2 fruit fly cellular contexts compared by ENCODE assay signal in the genomic region with DNA sequence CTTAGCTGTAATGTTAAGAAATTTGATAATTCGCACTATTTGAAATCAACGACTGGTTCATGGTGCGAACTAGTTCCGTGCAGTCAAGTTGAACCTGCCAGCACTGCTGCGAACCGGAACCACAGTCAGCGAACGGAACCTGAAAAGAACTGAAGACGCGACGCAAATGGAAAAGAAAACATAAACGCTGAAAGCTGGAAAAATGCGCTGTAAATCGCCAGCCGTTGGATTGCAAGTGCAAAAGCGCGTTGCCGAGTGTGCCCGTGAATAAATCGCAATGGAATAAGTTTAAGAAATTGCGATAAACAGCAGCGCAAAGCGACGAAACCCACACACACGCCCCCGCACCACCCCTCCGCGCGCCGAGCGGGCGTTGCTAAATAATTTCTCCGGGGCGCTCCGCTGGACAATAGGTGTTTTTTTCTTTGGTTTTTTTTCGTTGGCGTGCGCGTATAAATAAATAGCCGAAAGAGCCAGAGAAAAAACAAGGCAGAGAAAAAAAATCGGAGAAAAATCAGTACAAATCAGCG.
TF ChIP-seq lines count a peak whose summit lies in the region.

A gene (plus strand): TSS at position 137 of the 530 bp plus-strand sequence.

TF ChIP-seq in whole organism, adult, 20 proteins besides CTCF, POLR2A, EP300 and RAD21 (continued from another document):
- TF ChIP-seq tj (GFP tag; optimal IDR thresholded peaks at IDR 0.05; lab: Kevin White, UChicago) (peak; percentile 15), CG12768 (GFP tag; optimal IDR thresholded peaks at IDR 0.05; lab: Kevin White, UChicago) (peak; percentile 6)
TF ChIP-seq in whole organism, adult: peak in this region for 5.

TF ChIP-seq in whole organism, embryonic, 481 proteins besides CTCF, POLR2A, EP300 and RAD21 (continued from another document):
- TF ChIP-seq D19A (tag; optimal IDR thresholded peaks at IDR 0.05; lab: Kevin White, UChicago) (peak; percentile 37), wek (GFP tag; optimal IDR thresholded peaks at IDR 0.05; lab: Kevin White, UChicago) (no peak), YL-1 (GFP tag; optimal IDR thresholded peaks at IDR 0.05; lab: Kevin White, UChicago) (peak; percentile 76), CG13287 (GFP tag; IDR thresholded peaks at IDR 0.05; lab: Robert Waterston, UW; ENCODE audit: partially characterized antibody) (peak; percentile 56), hkb (optimal IDR thresholded peaks at IDR 0.05; lab: Kevin White, UChicago) (no peak), hkb (GFP tag; IDR thresholded peaks at IDR 0.05; lab: Robert Waterston, UW) (peak; percentile 50; the same call in 1 of the 2 replicates), CG8359 (GFP tag; optimal IDR thresholded peaks at IDR 0.05; lab: Kevin White, UChicago; ENCODE audit: borderline replicate concordance) (no peak), CG10979 (tag; optimal IDR thresholded peaks at IDR 0.05; lab: Kevin White, UChicago) (no peak), amos (GFP tag; IDR thresholded peaks at IDR 0.05; lab: Robert Waterston, UW; ENCODE audit: partially characterized antibody) (peak; percentile 78; the same call in 1 of the 2 replicates), abd-A (tag; optimal IDR thresholded peaks at IDR 0.05; lab: Kevin White, UChicago) (peak; percentile 38), CG12219 (GFP tag; optimal IDR thresholded peaks at IDR 0.05; lab: Kevin White, UChicago) (no peak), cg (GFP tag; optimal IDR thresholded peaks at IDR 0.05; lab: Kevin White, UChicago) (peak; percentile 79), CHES-1-like (GFP tag; optimal IDR thresholded peaks at IDR 0.05; lab: Kevin White, UChicago) (peak; percentile 11), Blimp-1 (GFP tag; optimal IDR thresholded peaks at IDR 0.05; lab: Kevin White, UChicago) (no peak), CG32772 (GFP tag; IDR thresholded peaks at IDR 0.05; lab: Robert Waterston, UW) (peak; percentile 50; the same call in 1 of the 2 replicates), CG7839 (tag; optimal IDR thresholded peaks at IDR 0.05; lab: Kevin White, UChicago) (peak; percentile 7), tna (GFP tag; IDR thresholded peaks at IDR 0.05; lab: Robert Waterston, UW; ENCODE audit: partially characterized antibody) (peak; percentile 48; the same call in 1 of the 2 replicates), inv (GFP tag; IDR thresholded peaks at IDR 0.05; lab: Robert Waterston, UW; ENCODE audit: partially characterized antibody) (peak; percentile 51; the same call in 1 of the 2 replicates), CG18476 (GFP tag; optimal IDR thresholded peaks at IDR 0.05; lab: Kevin White, UChicago) (no peak), HLH4C (GFP tag; IDR thresholded peaks at IDR 0.05; lab: Robert Waterston, UW; ENCODE audit: partially characterized antibody) (peak; percentile 36; the same call in 1 of the 3 replicates), CG15601 (tag; optimal IDR thresholded peaks at IDR 0.05; lab: Kevin White, UChicago) (peak; percentile 14), CG34224 (GFP tag; IDR thresholded peaks at IDR 0.05; lab: Robert Waterston, UW; ENCODE audit: partially characterized antibody) (0 out of 3 replicates have a peak, but pooled peaks have one; percentile 48), Rfx (GFP tag; IDR thresholded peaks at IDR 0.05; lab: Robert Waterston, UW) (peak; percentile 37; the same call in 1 of the 2 replicates), lmd (GFP tag; IDR thresholded peaks at IDR 0.05; lab: Robert Waterston, UW) (no peak), MBD-R2 (GFP tag; IDR thresholded peaks at IDR 0.05; lab: Robert Waterston, UW) (peak; percentile 74), HmgZ (tag; optimal IDR thresholded peaks at IDR 0.05; lab: Kevin White, UChicago) (peak; percentile 7), Sox102F (GFP tag; optimal IDR thresholded peaks at IDR 0.05; lab: Kevin White, UChicago) (peak; percentile 16), CG9932 (GFP tag; IDR thresholded peaks at IDR 0.05; lab: Robert Waterston, UW) (0 out of 2 replicates have a peak, but pooled peaks have one; percentile 16), CG17186 (GFP tag; optimal IDR thresholded peaks at IDR 0.05; lab: Kevin White, UChicago) (peak; percentile 38), CG2678 (tag; optimal IDR thresholded peaks at IDR 0.05; lab: Kevin White, UChicago) (peak; percentile 11), Abd-B (GFP tag; optimal IDR thresholded peaks at IDR 0.05; lab: Kevin White, UChicago) (no peak), klu (GFP tag; IDR thresholded peaks at IDR 0.05; lab: Robert Waterston, UW) (0 out of 2 replicates have a peak, but pooled peaks have one; percentile 9), CG42726 (GFP tag; IDR thresholded peaks at IDR 0.05; lab: Robert Waterston, UW; ENCODE audit: partially characterized antibody) (peak; percentile 63), Side (GFP tag; optimal IDR thresholded peaks at IDR 0.05; lab: Kevin White, UChicago) (peak; percentile 13), CG8290 (GFP tag; optimal IDR thresholded peaks at IDR 0.05; lab: Kevin White, UChicago) (no peak), CG8290 (tag; optimal IDR thresholded peaks at IDR 0.05; lab: Kevin White, UChicago) (peak in 1 of 2 experiments; percentile 32), her (GFP tag; optimal IDR thresholded peaks at IDR 0.05; lab: Kevin White, UChicago) (peak; percentile 5), sna (GFP tag; IDR thresholded peaks at IDR 0.05; lab: Robert Waterston, UW; ENCODE audit: partially characterized antibody) (0 out of 2 replicates have a peak, but pooled peaks have one; percentile 18), Dfd (GFP tag; optimal IDR thresholded peaks at IDR 0.05; lab: Kevin White, UChicago) (no peak), CG10431 (GFP tag; optimal IDR thresholded peaks at IDR 0.05; lab: Kevin White, UChicago) (no peak), knrl (GFP tag; IDR thresholded peaks at IDR 0.05; lab: Robert Waterston, UW; ENCODE audit: partially characterized antibody) (peak; percentile 77), crol (GFP tag; IDR thresholded peaks at IDR 0.05; lab: Robert Waterston, UW) (peak; percentile 98), nmo (GFP tag; optimal IDR thresholded peaks at IDR 0.05; lab: Kevin White, UChicago) (peak; percentile 0), wor (GFP tag; IDR thresholded peaks at IDR 0.05; lab: Robert Waterston, UW) (no peak), Scr (GFP tag; IDR thresholded peaks at IDR 0.05; lab: Robert Waterston, UW; ENCODE audit: partially characterized antibody) (peak; percentile 45), nerfin-1 (tag; optimal IDR thresholded peaks at IDR 0.05; lab: Kevin White, UChicago) (peak; percentile 3), grn (GFP tag; optimal IDR thresholded peaks at IDR 0.05; lab: Kevin White, UChicago) (no peak), NC2α (GFP tag; optimal IDR thresholded peaks at IDR 0.05; lab: Kevin White, UChicago) (no peak), Stat92E (GFP tag; optimal IDR thresholded peaks at IDR 0.05; lab: Kevin White, UChicago) (peak in 1 of 3 experiments; percentile 49), danr (GFP tag; IDR thresholded peaks at IDR 0.05; lab: Robert Waterston, UW) (no peak), CG4707 (GFP tag; optimal IDR thresholded peaks at IDR 0.05; lab: Kevin White, UChicago) (no peak), otp (GFP tag; IDR thresholded peaks at IDR 0.05; lab: Robert Waterston, UW) (no peak), chm (GFP tag; IDR thresholded peaks at IDR 0.05; lab: Robert Waterston, UW) (peak; percentile 20; the same call in 1 of the 2 replicates), Myb (GFP tag; optimal IDR thresholded peaks at IDR 0.05; lab: Kevin White, UChicago) (peak; percentile 88), Six4 (GFP tag; optimal IDR thresholded peaks at IDR 0.05; lab: Kevin White, UChicago) (no peak), ranshi (GFP tag; IDR thresholded peaks at IDR 0.05; lab: Robert Waterston, UW) (no peak), B-H1 (GFP tag; IDR thresholded peaks at IDR 0.05; lab: Robert Waterston, UW) (no peak), bbx (GFP tag; IDR thresholded peaks at IDR 0.05; lab: Robert Waterston, UW; ENCODE audit: partially characterized antibody) (peak; percentile 45), lab (GFP tag; optimal IDR thresholded peaks at IDR 0.05; lab: Kevin White, UChicago) (peak; percentile 7), CG6765 (GFP tag; optimal IDR thresholded peaks at IDR 0.05; lab: Kevin White, UChicago) (peak; percentile 22), CG4820 (GFP tag; optimal IDR thresholded peaks at IDR 0.05; lab: Kevin White, UChicago) (no peak), CG10543 (GFP tag; optimal IDR thresholded peaks at IDR 0.05; lab: Kevin White, UChicago) (peak; percentile 38), Dll (GFP tag; IDR thresholded peaks at IDR 0.05; lab: Robert Waterston, UW; ENCODE audit: partially characterized antibody) (peak; percentile 33; the same call in 2 of the 4 replicates), CG15269 (tag; optimal IDR thresholded peaks at IDR 0.05; lab: Kevin White, UChicago) (no peak), row (GFP tag; IDR thresholded peaks at IDR 0.05; lab: Robert Waterston, UW) (peak; percentile 84), sr (GFP tag; IDR thresholded peaks at IDR 0.05; lab: Robert Waterston, UW) (peak; percentile 67; the same call in 2 of the 3 replicates), CG13624 (GFP tag; optimal IDR thresholded peaks at IDR 0.05; lab: Kevin White, UChicago) (peak; percentile 63), CG32532 (GFP tag; IDR thresholded peaks at IDR 0.05; lab: Robert Waterston, UW) (peak; percentile 29; the same call in 1 of the 2 replicates), CG12236 (GFP tag; optimal IDR thresholded peaks at IDR 0.05; lab: Kevin White, UChicago) (no peak), CG7963 (GFP tag; IDR thresholded peaks at IDR 0.05; lab: Robert Waterston, UW; ENCODE audit: partially characterized antibody) (0 out of 3 replicates have a peak, but pooled peaks have one; percentile 43), sens (GFP tag; lab: Kevin White, UChicago) (peak; percentile 67), Adf1 (GFP tag; IDR thresholded peaks at IDR 0.05; lab: Robert Waterston, UW) (peak; percentile 57), CG16813 (GFP tag; IDR thresholded peaks at IDR 0.05; lab: Robert Waterston, UW; ENCODE audit: partially characterized antibody) (0 out of 3 replicates have a peak, but pooled peaks have one; percentile 34), pnt (GFP tag; optimal IDR thresholded peaks at IDR 0.05; lab: Kevin White, UChicago) (no peak), ci (GFP tag; IDR thresholded peaks at IDR 0.05; lab: Robert Waterston, UW) (0 out of 3 replicates have a peak, but pooled peaks have one; percentile 38), MESR4 (GFP tag; optimal IDR thresholded peaks at IDR 0.05; lab: Kevin White, UChicago) (peak; percentile 90), CG34376 (GFP tag; optimal IDR thresholded peaks at IDR 0.05; lab: Kevin White, UChicago) (peak; percentile 5), unc-4 (GFP tag; IDR thresholded peaks at IDR 0.05; lab: Robert Waterston, UW; ENCODE audit: partially characterized antibody) (0 out of 2 replicates have a peak, but pooled peaks have one; percentile 23), CG3281 (GFP tag; optimal IDR thresholded peaks at IDR 0.05; lab: Kevin White, UChicago) (peak; percentile 30), ara (GFP tag; IDR thresholded peaks at IDR 0.05; lab: Robert Waterston, UW) (0 out of 2 replicates have a peak, but pooled peaks have one; percentile 24), CG4617 (GFP tag; optimal IDR thresholded peaks at IDR 0.05; lab: Kevin White, UChicago; ENCODE audit: borderline replicate concordance) (peak; percentile 78), CG34422 (GFP tag; IDR thresholded peaks at IDR 0.05; lab: Robert Waterston, UW) (0 out of 3 replicates have a peak, but pooled peaks have one; percentile 66), chinmo (GFP tag; IDR thresholded peaks at IDR 0.05; lab: Robert Waterston, UW; ENCODE audit: partially characterized antibody) (0 out of 4 replicates have a peak, but pooled peaks have one; percentile 71), Sry-β (GFP tag; optimal IDR thresholded peaks at IDR 0.05; lab: Kevin White, UChicago) (peak; percentile 91), CG13894 (tag; optimal IDR thresholded peaks at IDR 0.05; lab: Kevin White, UChicago) (peak; percentile 32), sqz (GFP tag; optimal IDR thresholded peaks at IDR 0.05; lab: Kevin White, UChicago) (peak; percentile 62), gt (GFP tag; IDR thresholded peaks at IDR 0.05; lab: Robert Waterston, UW) (no peak), CG15514 (GFP tag; optimal IDR thresholded peaks at IDR 0.05; lab: Kevin White, UChicago) (peak; percentile 100), tup (GFP tag; optimal IDR thresholded peaks at IDR 0.05; lab: Kevin White, UChicago) (no peak), pzg (GFP tag; optimal IDR thresholded peaks at IDR 0.05; lab: Kevin White, UChicago) (peak; percentile 47), Dp (GFP tag; optimal IDR thresholded peaks at IDR 0.05; lab: Kevin White, UChicago) (peak; percentile 10), TFAM (GFP tag; optimal IDR thresholded peaks at IDR 0.05; lab: Kevin White, UChicago) (no peak), sug (tag; optimal IDR thresholded peaks at IDR 0.05; lab: Kevin White, UChicago) (peak; percentile 13), fd102C (GFP tag; optimal IDR thresholded peaks at IDR 0.05; lab: Kevin White, UChicago) (no peak), E2f2 (GFP tag; IDR thresholded peaks at IDR 0.05; lab: Robert Waterston, UW) (peak; percentile 24; the same call in 1 of the 2 replicates), CG12659 (GFP tag; optimal IDR thresholded peaks at IDR 0.05; lab: Kevin White, UChicago) (peak; percentile 34), CG13775 (GFP tag; optimal IDR thresholded peaks at IDR 0.05; lab: Kevin White, UChicago) (no peak), CG1603 (tag; optimal IDR thresholded peaks at IDR 0.05; lab: Kevin White, UChicago) (peak; percentile 2)
